Fruit fly (Drosophila melanogaster) whole organism, embryonic: ENCODE data around the gene Ir87a.

ENCODE experiments used
- CG10274 ChIP-seq: fragments of 200-800 bp; sonication (Bioruptor generic); optimal IDR thresholded peaks from 3 replicates; lab custom pipeline; 2017; ENCODE audit warnings: missing biosample characterization, mild to moderate bottlenecking, missing genetic modification characterization
- CG10366 ChIP-seq: fragments of 200-800 bp; sonication (Bioruptor generic); IDR thresholded peaks from 2 replicates; pipeline ENCODE4 v1.3.6; 2022; ENCODE audit warnings: missing biosample characterization, missing genetic modification characterization
- CG10543 ChIP-seq: fragments of 200-800 bp; sonication (Bioruptor generic); optimal IDR thresholded peaks from 3 replicates; lab custom pipeline; 2017; ENCODE audit warnings: missing biosample characterization, mild to moderate bottlenecking, missing genetic modification characterization, moderate library complexity
- CG11398 ChIP-seq: fragments of 200-800 bp; sonication (Bioruptor generic); optimal IDR thresholded peaks from 2 replicates; lab custom pipeline; 2016; ENCODE audit warnings: missing biosample characterization, missing genetic modification characterization
- CG12236 ChIP-seq: fragments of 200-800 bp; sonication (Bioruptor generic); optimal IDR thresholded peaks from 2 replicates; lab custom pipeline; 2016; ENCODE audit warnings: missing biosample characterization, missing genetic modification characterization
- CG12942 ChIP-seq: fragments of 200-800 bp; sonication (Bioruptor generic); optimal IDR thresholded peaks from 3 replicates; lab custom pipeline; 2016; ENCODE audit warnings: missing biosample characterization, missing genetic modification characterization
- CG13894 ChIP-seq: fragments of 200-800 bp; sonication (Bioruptor generic); optimal IDR thresholded peaks from 3 replicates; lab custom pipeline; 2018; ENCODE audit warnings: missing biosample characterization, mild to moderate bottlenecking, missing genetic modification characterization, moderate library complexity
- CG16779 ChIP-seq: fragments of 200-800 bp; sonication (Bioruptor generic); IDR thresholded peaks from 2 replicates; pipeline ENCODE4 v1.3.6; 2022; ENCODE audit warnings: missing biosample characterization, missing genetic modification characterization
- CG1832 ChIP-seq: fragments of 200-800 bp; sonication (Bioruptor generic); optimal IDR thresholded peaks from 2 replicates; lab custom pipeline; 2017; ENCODE audit warnings: missing biosample characterization, mild to moderate bottlenecking, missing genetic modification characterization, inconsistent platforms
- CG18599 ChIP-seq: fragments of 200-800 bp; sonication (Bioruptor generic); optimal IDR thresholded peaks from 3 replicates; lab custom pipeline; 2017; ENCODE audit warnings: missing biosample characterization, missing genetic modification characterization, mild to moderate bottlenecking, moderate library complexity, missing genetic modification reagents
- CG2116 ChIP-seq: fragments of 200-800 bp; sonication (Bioruptor generic); optimal IDR thresholded peaks from 3 replicates; lab custom pipeline; 2018; ENCODE audit warnings: missing biosample characterization, mild to moderate bottlenecking, missing genetic modification characterization
- CG2712 ChIP-seq: fragments of 200-800 bp; optimal IDR thresholded peaks from 3 replicates; lab custom pipeline; 2019; ENCODE audit warnings: missing biosample characterization, mild to moderate bottlenecking, missing genetic modification characterization, moderate library complexity
- CG3065 ChIP-seq: fragments of 200-800 bp; sonication (Bioruptor generic); optimal IDR thresholded peaks from 2 replicates; lab custom pipeline; 2016; ENCODE audit warnings: missing biosample characterization, missing genetic modification characterization
- CG31388 ChIP-seq: fragments of 200-800 bp; sonication (Bioruptor generic); optimal IDR thresholded peaks from 2 replicates; lab custom pipeline; 2016; ENCODE audit warnings: missing biosample characterization, missing genetic modification characterization
- CG3995 ChIP-seq: fragments of 200-800 bp; sonication (Bioruptor generic); optimal IDR thresholded peaks from 3 replicates; lab custom pipeline; 2016; ENCODE audit warnings: missing biosample characterization, missing genetic modification characterization
- CG4282 ChIP-seq: fragments of 200-800 bp; sonication (Bioruptor generic); optimal IDR thresholded peaks from 2 replicates; lab custom pipeline; 2016; ENCODE audit warnings: missing biosample characterization, missing genetic modification characterization
- CG4617 ChIP-seq: fragments of 200-800 bp; sonication (Bioruptor generic); optimal IDR thresholded peaks from 3 replicates; lab custom pipeline; 2016; ENCODE audit warnings: missing biosample characterization, missing genetic modification characterization, borderline replicate concordance
- CG5953 ChIP-seq: fragments of 200-800 bp; sonication (Bioruptor generic); IDR thresholded peaks from 2 replicates; pipeline ENCODE4 v1.3.6; 2022; ENCODE audit warnings: missing biosample characterization, missing genetic modification characterization
- CG6654 ChIP-seq: fragments of 200-800 bp; sonication (Bioruptor generic); optimal IDR thresholded peaks from 2 replicates; lab custom pipeline; 2017; ENCODE audit warnings: missing biosample characterization, mild to moderate bottlenecking, missing genetic modification characterization
- CG7839 ChIP-seq: fragments of 200-800 bp; sonication (Bioruptor generic); optimal IDR thresholded peaks from 3 replicates; lab custom pipeline; 2018; ENCODE audit warnings: missing biosample characterization, mild to moderate bottlenecking, missing genetic modification characterization, moderate library complexity
- CG8281 ChIP-seq: fragments of 200-800 bp; sonication (Bioruptor generic); optimal IDR thresholded peaks from 2 replicates; lab custom pipeline; 2018; ENCODE audit warnings: missing biosample characterization, mild to moderate bottlenecking, missing genetic modification characterization, moderate library complexity
- CG8359 ChIP-seq: fragments of 200-800 bp; sonication (Bioruptor generic); optimal IDR thresholded peaks from 2 replicates; lab custom pipeline; 2017; ENCODE audit warnings: missing biosample characterization, mild to moderate bottlenecking, missing genetic modification characterization, borderline replicate concordance
- CG8924 ChIP-seq: fragments of 200-800 bp; optimal IDR thresholded peaks from 3 replicates; lab custom pipeline; 2019; ENCODE audit warnings: missing biosample characterization, mild to moderate bottlenecking, missing genetic modification characterization, moderate library complexity
- Ets97D ChIP-seq: fragments of 200-800 bp; sonication (Bioruptor generic); optimal IDR thresholded peaks from 3 replicates; lab custom pipeline; 2016; ENCODE audit warnings: missing biosample characterization, missing genetic modification characterization
- Gsc ChIP-seq: fragments of 200-800 bp; sonication (Bioruptor generic); IDR thresholded peaks from 2 replicates; pipeline ENCODE4 v1.3.6; 2022; ENCODE audit warnings: missing biosample characterization, missing genetic modification characterization
- HLH54F ChIP-seq: fragments of 200-800 bp; sonication (Bioruptor generic); optimal IDR thresholded peaks from 3 replicates; lab custom pipeline; 2016; ENCODE audit warnings: missing biosample characterization, missing genetic modification characterization
- Hr78 ChIP-seq, 2 experiments: fragments of 200-800 bp in 1 of 2; fragments of >200 bp in 1 of 2; sonication (Bioruptor generic) in 1 of 2; optimal IDR thresholded peaks; 2 replicates each; lab custom pipeline; 2017 to 2019; ENCODE audit warnings: missing biosample characterization in 2 of 2, missing genetic modification characterization in 2 of 2, mild to moderate bottlenecking in 1 of 2, moderate library complexity in 1 of 2
- Nf-YB ChIP-seq: fragments of 200-800 bp; sonication (Bioruptor generic); optimal IDR thresholded peaks from 3 replicates; lab custom pipeline; 2019; ENCODE audit warnings: missing biosample characterization, mild to moderate bottlenecking, missing genetic modification characterization, moderate library complexity
- Rfx ChIP-seq: fragments of 200-800 bp; sonication (Bioruptor generic); IDR thresholded peaks from 2 replicates; pipeline ENCODE4 v1.3.6; 2022; ENCODE audit warnings: missing biosample characterization, missing genetic modification characterization
- Rx ChIP-seq: fragments of 200-800 bp; sonication (Bioruptor generic); IDR thresholded peaks from 2 replicates; pipeline ENCODE4 v1.3.6; 2022; ENCODE audit warnings: missing biosample characterization, missing genetic modification characterization
- Ssrp ChIP-seq: fragments of 200-800 bp; sonication (Bioruptor generic); optimal IDR thresholded peaks from 2 replicates; lab custom pipeline; 2018; ENCODE audit warnings: missing biosample characterization, mild to moderate bottlenecking, missing genetic modification characterization, moderate library complexity
- Usf ChIP-seq: fragments of 200-800 bp; sonication (Bioruptor generic); optimal IDR thresholded peaks from 2 replicates; lab custom pipeline; 2017; ENCODE audit warnings: missing genotype, missing biosample characterization, missing genetic modification characterization
- Xbp1 ChIP-seq: fragments of 200-800 bp; sonication (Bioruptor generic); optimal IDR thresholded peaks from 3 replicates; lab custom pipeline; 2016; ENCODE audit warnings: missing biosample characterization, mild to moderate bottlenecking, missing genetic modification characterization
- bowl ChIP-seq: fragments of 200-800 bp; sonication (Bioruptor generic); IDR thresholded peaks from 2 replicates; pipeline ENCODE4 v1.3.6; 2022; ENCODE audit warnings: missing biosample characterization, missing genetic modification characterization
- btn ChIP-seq: fragments of 200-800 bp; sonication (Bioruptor generic); optimal IDR thresholded peaks from 2 replicates; lab custom pipeline; 2016; ENCODE audit warnings: missing biosample characterization, missing genetic modification characterization
- chif ChIP-seq, 2 experiments: fragments of 200-800 bp; sonication (Bioruptor generic); optimal IDR thresholded peaks; 3 replicates each; lab custom pipeline; 2016; ENCODE audit warnings: missing biosample characterization in 2 of 2, missing genetic modification characterization in 2 of 2
- chm ChIP-seq: fragments of 200-800 bp; sonication (Bioruptor generic); IDR thresholded peaks from 2 replicates; pipeline ENCODE4 v1.3.6; 2022; ENCODE audit warnings: missing biosample characterization, missing genetic modification characterization
- crol ChIP-seq: fragments of 200-800 bp; sonication (Bioruptor generic); IDR thresholded peaks from 2 replicates; pipeline ENCODE4 v1.3.6; 2022; ENCODE audit warnings: missing biosample characterization, missing genetic modification characterization
- danr ChIP-seq: fragments of 200-800 bp; sonication (Bioruptor generic); IDR thresholded peaks from 2 replicates; pipeline ENCODE4 v1.3.6; 2022; ENCODE audit warnings: missing biosample characterization, missing genetic modification characterization
- fd96Cb ChIP-seq: fragments of 200-800 bp; sonication (Bioruptor generic); optimal IDR thresholded peaks from 2 replicates; lab custom pipeline; 2018; ENCODE audit warnings: missing biosample characterization, mild to moderate bottlenecking, missing genetic modification characterization, moderate library complexity
- gce ChIP-seq: fragments of 200-800 bp; sonication (Bioruptor generic); IDR thresholded peaks from 3 replicates; pipeline ENCODE4 v1.3.6; 2022; ENCODE audit warnings: missing biosample characterization, missing genetic modification characterization
- hth ChIP-seq: fragments of >200 bp; optimal IDR thresholded peaks from 2 replicates; lab custom pipeline; 2017; ENCODE audit warnings: inconsistent platforms
- pb ChIP-seq: fragments of 200-800 bp; sonication (Bioruptor generic); optimal IDR thresholded peaks from 3 replicates; lab custom pipeline; 2016; ENCODE audit warnings: missing biosample characterization, missing genetic modification characterization
- pzg ChIP-seq: fragments of 200-800 bp; sonication (Bioruptor generic); optimal IDR thresholded peaks from 3 replicates; lab custom pipeline; 2018; ENCODE audit warnings: missing biosample characterization, mild to moderate bottlenecking, missing genetic modification characterization, moderate library complexity
- rib ChIP-seq: fragments of 200-800 bp; sonication (Bioruptor generic); IDR thresholded peaks from 2 replicates; pipeline ENCODE4 v1.3.6; 2022; ENCODE audit warnings: missing biosample characterization, missing genetic modification characterization
- run ChIP-seq: fragments of 200-800 bp; sonication (Bioruptor generic); optimal IDR thresholded peaks from 3 replicates; lab custom pipeline; 2018; ENCODE audit warnings: missing biosample characterization, mild to moderate bottlenecking, missing genetic modification characterization
- slbo ChIP-seq: fragments of 200-800 bp; sonication (Bioruptor generic); IDR thresholded peaks from 2 replicates; pipeline ENCODE4 v1.3.6; 2022; ENCODE audit warnings: missing biosample characterization, missing genetic modification characterization
- so ChIP-seq: fragments of 200-800 bp; sonication (Bioruptor generic); IDR thresholded peaks from 3 replicates; pipeline ENCODE4 v1.3.6; 2022; ENCODE audit warnings: missing biosample characterization, missing genetic modification characterization
- sug ChIP-seq: fragments of 200-800 bp; optimal IDR thresholded peaks from 2 replicates; lab custom pipeline; 2019; ENCODE audit warnings: missing biosample characterization, mild to moderate bottlenecking, missing genetic modification characterization, moderate library complexity

The Ir87a gene

DNA sequence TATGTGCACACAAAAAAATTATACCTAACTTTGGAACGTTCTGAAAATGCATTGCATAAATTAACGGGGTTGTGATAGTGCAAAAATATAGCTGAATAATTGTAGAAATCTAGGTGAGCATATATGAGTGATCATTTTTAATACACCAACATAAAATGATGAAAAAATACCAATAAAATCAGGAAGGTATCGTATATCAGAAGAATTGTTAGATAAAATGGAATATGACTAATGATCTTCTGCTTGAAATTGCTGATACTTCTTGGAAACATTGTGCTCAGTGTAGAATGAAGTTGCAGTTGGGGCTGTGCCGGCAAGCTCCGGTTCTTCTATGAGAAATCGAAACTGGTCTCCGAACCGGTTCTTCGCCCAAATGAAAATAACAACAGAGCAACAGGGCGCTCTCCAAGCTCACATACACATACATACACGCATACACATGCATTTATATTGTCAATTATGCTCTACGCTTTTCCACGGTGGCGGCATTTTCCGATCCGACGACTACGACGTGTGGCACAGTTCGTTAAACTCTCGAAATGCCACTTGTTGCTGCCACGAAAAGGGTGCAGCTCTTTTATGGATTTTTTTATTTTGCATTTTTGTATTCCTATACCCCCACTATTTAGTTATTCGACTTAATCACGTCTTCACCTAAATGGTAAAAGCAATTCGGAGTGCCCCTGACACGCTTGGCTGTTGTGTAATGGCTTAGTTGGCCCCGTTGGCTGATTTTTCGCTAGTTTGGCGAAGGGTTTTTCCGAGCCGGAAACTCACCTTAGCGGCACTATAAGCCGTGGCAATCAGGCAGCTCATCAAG, 19.0 kb upstream of the Ir87a start (continued):
- peak; percentile 70 for TF ChIP-seq CG6654 (GFP tag; lab: Kevin White, UChicago)
- TF ChIP-seq CG8359 (GFP tag; lab: Kevin White, UChicago) = peak; percentile 68
- TF ChIP-seq btn (GFP tag; lab: Kevin White, UChicago) = peak; percentile 70
- TF ChIP-seq CG10543 (GFP tag; lab: Kevin White, UChicago) = peak; percentile 53
- TF ChIP-seq CG11398 (GFP tag; lab: Kevin White, UChicago) = peak; percentile 89
- TF ChIP-seq gce = peak; percentile 81; the same call in 2 of the 3 replicates
- TF ChIP-seq CG10274 (GFP tag; lab: Kevin White, UChicago) = peak; percentile 77
- TF ChIP-seq CG16779 = peak; percentile 63; the same call in 1 of the 2 replicates
- TF ChIP-seq CG5953 (GFP tag; lab: Robert Waterston, UW) = peak; percentile 70
- TF ChIP-seq bowl (GFP tag; lab: Robert Waterston, UW) = no peak
- TF ChIP-seq run (tag; lab: Kevin White, UChicago) = peak; percentile 73
- TF ChIP-seq Rx (GFP tag; lab: Robert Waterston, UW) = peak; percentile 81
- TF ChIP-seq sug (tag; lab: Kevin White, UChicago) = peak; percentile 76
- TF ChIP-seq chm = no peak; the same call in 1 of the 2 replicates
- no peak for TF ChIP-seq CG13894
- TF ChIP-seq CG2712 (tag; lab: Kevin White, UChicago) = peak; percentile 95
- peak; percentile 77 for TF ChIP-seq rib (GFP tag; lab: Robert Waterston, UW)
- TF ChIP-seq CG3995 = peak; percentile 28
- TF ChIP-seq Rfx (GFP tag; lab: Robert Waterston, UW) = peak; percentile 86
- TF ChIP-seq CG12942 (GFP tag; lab: Kevin White, UChicago) = peak; percentile 84
- peak; percentile 75 for TF ChIP-seq CG4617 (GFP tag; lab: Kevin White, UChicago)
- TF ChIP-seq Gsc (GFP tag; lab: Robert Waterston, UW) = peak; percentile 49
- TF ChIP-seq Ets97D (GFP tag; lab: Kevin White, UChicago) = peak; percentile 50
- peak; percentile 80 for TF ChIP-seq Nf-YB (GFP tag; lab: Kevin White, UChicago)
- peak; percentile 80 for TF ChIP-seq CG12236 (GFP tag; lab: Kevin White, UChicago)
- TF ChIP-seq HLH54F (GFP tag; lab: Kevin White, UChicago) = peak; percentile 86
- peak; percentile 66 for TF ChIP-seq CG4282 (GFP tag; lab: Kevin White, UChicago)
- TF ChIP-seq CG7839 (tag; lab: Kevin White, UChicago) = peak; percentile 95
- peak; percentile 90 for TF ChIP-seq Xbp1 (GFP tag; lab: Kevin White, UChicago)
- no peak for TF ChIP-seq CG1832 (GFP tag; lab: Kevin White, UChicago)
- peak; percentile 79 for TF ChIP-seq CG18599
- TF ChIP-seq CG31388 (GFP tag; lab: Kevin White, UChicago) = peak; percentile 61
- TF ChIP-seq CG8281 (tag; lab: Kevin White, UChicago) = peak; percentile 77
- TF ChIP-seq CG3065 (GFP tag; lab: Kevin White, UChicago) = peak; percentile 71
- TF ChIP-seq so = peak; percentile 86
- TF ChIP-seq CG10366 (GFP tag; lab: Robert Waterston, UW) = peak; percentile 78
- peak; percentile 92 for TF ChIP-seq CG8924 (tag; lab: Kevin White, UChicago)
- peak; percentile 64 for TF ChIP-seq CG2116 (GFP tag; lab: Kevin White, UChicago)
- TF ChIP-seq danr (GFP tag; lab: Robert Waterston, UW) = peak; percentile 81
- no peak for TF ChIP-seq pzg (GFP tag; lab: Kevin White, UChicago)
- peak; percentile 74 for TF ChIP-seq pb (GFP tag; lab: Kevin White, UChicago)
- TF ChIP-seq chif (GFP tag; optimal IDR thresholded peaks at IDR 0.05; lab: Kevin White, UChicago) = peak; percentile 69 to 90
- TF ChIP-seq fd96Cb (tag; lab: Kevin White, UChicago) = peak; percentile 88
- peak; percentile 82 for TF ChIP-seq slbo (GFP tag; lab: Robert Waterston, UW)
- no peak for TF ChIP-seq crol (GFP tag; lab: Robert Waterston, UW)
- TF ChIP-seq hth (lab: Kevin White, UChicago) = no peak
- TF ChIP-seq Hr78 (GFP tag; optimal IDR thresholded peaks at IDR 0.05; lab: Kevin White, UChicago) = peak in 1 of 2 experiments; percentile 73
- TF ChIP-seq Usf (GFP tag; lab: Kevin White, UChicago) = peak; percentile 78
- TF ChIP-seq Ssrp = peak; percentile 92
